Fruit fly (Drosophila melanogaster): ENCODE data around the gene CG10853.

The CG10853 gene

dm6 chr3L:3902491-3903198, 45.0 kb upstream of the CG10853 start, which contains the start of gene Ubi-p63E (continued):
- TF ChIP-seq Bgb (GFP tag; IDR thresholded peaks at IDR 0.05; ENCODE audit: partially characterized antibody) (no peak), MTF-1 (GFP tag; optimal IDR thresholded peaks at IDR 0.05; ENCODE audit: borderline replicate concordance) (peak; percentile 70), Dp (GFP tag; optimal IDR thresholded peaks at IDR 0.05) (no peak), E2f2 (GFP tag; IDR thresholded peaks at IDR 0.05) (no peak), pita (GFP tag; optimal IDR thresholded peaks at IDR 0.05) (no peak), cad (GFP tag; optimal IDR thresholded peaks at IDR 0.05) (no peak), CG3281 (GFP tag; optimal IDR thresholded peaks at IDR 0.05) (peak; percentile 46), Rfx (GFP tag; IDR thresholded peaks at IDR 0.05) (no peak), Hr3 (GFP tag; optimal IDR thresholded peaks at IDR 0.05) (peak; percentile 56), ken (GFP tag; IDR thresholded peaks at IDR 0.05) (no peak), slp2 (GFP tag; optimal IDR thresholded peaks at IDR 0.05) (peak; percentile 80), nom (GFP tag; optimal IDR thresholded peaks at IDR 0.05) (peak; percentile 76), ash1 (GFP tag; optimal IDR thresholded peaks at IDR 0.05) (no peak), CG6854 (GFP tag; optimal IDR thresholded peaks at IDR 0.05) (no peak), CG13424 (tag; optimal IDR thresholded peaks at IDR 0.05) (peak; percentile 70), CG8359 (GFP tag; optimal IDR thresholded peaks at IDR 0.05; ENCODE audit: borderline replicate concordance) (no peak), lab (GFP tag; optimal IDR thresholded peaks at IDR 0.05) (peak; percentile 55), yki (optimal IDR thresholded peaks at IDR 0.05) (no peak), CG10462 (GFP tag; optimal IDR thresholded peaks at IDR 0.05) (no peak), CrebB (tag; optimal IDR thresholded peaks at IDR 0.05) (peak; percentile 48), CG12219 (GFP tag; optimal IDR thresholded peaks at IDR 0.05) (peak; percentile 48), CG10209 (GFP tag; optimal IDR thresholded peaks at IDR 0.05) (peak; percentile 61), bcd (GFP tag; optimal IDR thresholded peaks at IDR 0.05) (peak; percentile 62), D (optimal IDR thresholded peaks at IDR 0.05) (no peak), D (GFP tag; optimal IDR thresholded peaks at IDR 0.05) (peak; percentile 57), CG18262 (tag; optimal IDR thresholded peaks at IDR 0.05) (peak; percentile 69), CHES-1-like (GFP tag; optimal IDR thresholded peaks at IDR 0.05) (peak; percentile 54), CG6254 (GFP tag; optimal IDR thresholded peaks at IDR 0.05) (no peak), vfl (GFP tag; optimal IDR thresholded peaks at IDR 0.05) (peak; percentile 42), Asciz (GFP tag; optimal IDR thresholded peaks at IDR 0.05) (peak; percentile 30), Hsf (GFP tag; optimal IDR thresholded peaks at IDR 0.05) (peak; percentile 73), Ssrp (tag; optimal IDR thresholded peaks at IDR 0.05) (peak; percentile 28), lilli (GFP tag; optimal IDR thresholded peaks at IDR 0.05) (peak; percentile 4), pb (GFP tag; optimal IDR thresholded peaks at IDR 0.05) (peak; percentile 60), trem (tag; optimal IDR thresholded peaks at IDR 0.05) (no peak), CG10654 (GFP tag; optimal IDR thresholded peaks at IDR 0.05) (peak; percentile 57), Nf-YC (tag; optimal IDR thresholded peaks at IDR 0.05) (peak; percentile 33), jumu (GFP tag; optimal IDR thresholded peaks at IDR 0.05) (peak; percentile 50), Dad (GFP tag; optimal IDR thresholded peaks at IDR 0.05) (peak; percentile 37), twi (tag; optimal IDR thresholded peaks at IDR 0.05) (peak; percentile 18), gem (tag; optimal IDR thresholded peaks at IDR 0.05) (peak; percentile 79), CG10147 (GFP tag; optimal IDR thresholded peaks at IDR 0.05) (peak; percentile 2), CG32772 (GFP tag; IDR thresholded peaks at IDR 0.05) (no peak), tna (GFP tag; IDR thresholded peaks at IDR 0.05; ENCODE audit: partially characterized antibody) (no peak), Stat92E (GFP tag; optimal IDR thresholded peaks at IDR 0.05) (peak in 1 of 3 experiments; percentile 50), CG15269 (tag; optimal IDR thresholded peaks at IDR 0.05) (peak; percentile 68), lola (GFP tag; optimal IDR thresholded peaks at IDR 0.05) (peak in 1 of 3 experiments; percentile 55), Antp (GFP tag; optimal IDR thresholded peaks at IDR 0.05) (peak; percentile 66), CG33213 (GFP tag; optimal IDR thresholded peaks at IDR 0.05) (peak; percentile 52)
